Worm (Caenorhabditis elegans): ENCODE results near the gene T16G1.9.

- TF ChIP-seq ztf-29 (GFP tag; IDR thresholded peaks at IDR 0.05) (no peak), T22C8.4 (GFP tag; IDR thresholded peaks at IDR 0.05) (no peak), ref-1 (GFP tag; conservative IDR thresholded peaks at IDR 0.05) (no peak), med-1 (GFP tag; optimal IDR thresholded peaks at IDR 0.05; ENCODE audit: insufficient read depth) (no peak), flt-1 (GFP tag; IDR thresholded peaks at IDR 0.05) (no peak), tab-1 (GFP tag; IDR thresholded peaks at IDR 0.05) (no peak), ztf-23 (GFP tag; IDR thresholded peaks at IDR 0.05) (no peak), cog-1 (tag; optimal IDR thresholded peaks at IDR 0.05) (no peak), klf-2 (GFP tag; conservative IDR thresholded peaks at IDR 0.05) (no peak)
Observed at ce11 chrV:12898583-12899232, 52.0 kb downstream of the T16G1.9 start.
